Worm (Caenorhabditis elegans) whole organism, L3 larva: ENCODE measurements around the gene ZK6.6.

Experiments
- R02D3.7 ChIP-seq: fragments of 150-350 bp; optimal IDR thresholded peaks from 2 replicates; lab custom pipeline; 2014; ENCODE audit warnings: missing biosample characterization, missing genetic modification characterization
- ZK546.5 ChIP-seq: sonication (generic microtip); optimal IDR thresholded peaks from 2 replicates; lab custom pipeline; 2017; ENCODE audit warnings: missing biosample characterization, missing genetic modification characterization
- ama-1 ChIP-seq: fragments of 150-350 bp; optimal IDR thresholded peaks from 2 replicates; lab custom pipeline; 2018
- ceh-16 ChIP-seq: sonication (generic microtip); optimal IDR thresholded peaks from 2 replicates; lab custom pipeline; 2017; ENCODE audit warnings: missing biosample characterization, missing genetic modification characterization
- ceh-82 ChIP-seq: fragments of 150-350 bp; optimal IDR thresholded peaks from 2 replicates; lab custom pipeline; 2014; ENCODE audit warnings: missing biosample characterization, missing genetic modification characterization
- daf-12 ChIP-seq: fragments of 150-350 bp; optimal IDR thresholded peaks from 2 replicates; lab custom pipeline; 2014; ENCODE audit warnings: missing biosample characterization, missing genetic modification reagents, missing genetic modification characterization
- egl-27 ChIP-seq: sonication (generic microtip); optimal IDR thresholded peaks from 4 replicates; lab custom pipeline; 2017; ENCODE audit warnings: missing biosample characterization, missing genetic modification reagents, missing genetic modification characterization
- egl-5 ChIP-seq: fragments of 150-350 bp; optimal IDR thresholded peaks from 2 replicates; lab custom pipeline; 2017; ENCODE audit warnings: missing biosample characterization, missing genetic modification reagents, missing genetic modification characterization, inconsistent platforms
- eor-1 ChIP-seq, 2 experiments: fragments of 150-350 bp; optimal IDR thresholded peaks; 2 replicates each; lab custom pipeline; 2014 to 2018; ENCODE audit warnings: missing biosample characterization in 2 of 2, missing genetic modification characterization in 2 of 2
- fkh-10 ChIP-seq: sonication (generic microtip); optimal IDR thresholded peaks from 2 replicates; lab custom pipeline; 2017; ENCODE audit warnings: missing biosample characterization, missing genetic modification reagents, missing genetic modification characterization
- lin-39 ChIP-seq: fragments of 150-350 bp; optimal IDR thresholded peaks from 2 replicates; lab custom pipeline; 2018; ENCODE audit warnings: missing biosample characterization, missing genetic modification reagents, missing genetic modification characterization
- mdl-1 ChIP-seq: fragments of 150-350 bp; optimal IDR thresholded peaks from 2 replicates; lab custom pipeline; 2014; ENCODE audit warnings: missing biosample characterization, missing genetic modification characterization
- mml-1 ChIP-seq: fragments of 150-350 bp; sonication (generic microtip); optimal IDR thresholded peaks from 3 replicates; lab custom pipeline; 2014; ENCODE audit warnings: missing biosample characterization, missing genetic modification characterization
- nhr-43 ChIP-seq: sonication (generic microtip); optimal IDR thresholded peaks from 2 replicates; lab custom pipeline; 2016; ENCODE audit warnings: mild to moderate bottlenecking, missing genetic modification characterization, missing compliant biosample characterization; ENCODE audit not compliant: poor library complexity, severe bottlenecking
- nhr-76 ChIP-seq: fragments of 150-350 bp; sonication (generic microtip); optimal IDR thresholded peaks from 5 replicates; lab custom pipeline; 2014; ENCODE audit warnings: missing biosample characterization, missing genetic modification characterization
- skn-1 ChIP-seq: fragments of 150-350 bp; optimal IDR thresholded peaks from 2 replicates; lab custom pipeline; 2014; ENCODE audit warnings: missing biosample characterization, missing genetic modification characterization
- snpc-4 ChIP-seq: fragments of 150-350 bp; optimal IDR thresholded peaks from 2 replicates; lab custom pipeline; 2014; ENCODE audit warnings: missing biosample characterization, missing genetic modification characterization
- tbx-2 ChIP-seq: sonication (generic microtip); optimal IDR thresholded peaks from 2 replicates; lab custom pipeline; 2016; ENCODE audit warnings: mild to moderate bottlenecking, missing genetic modification characterization, missing compliant biosample characterization
- unc-39 ChIP-seq: sonication (generic microtip); optimal IDR thresholded peaks from 4 replicates; lab custom pipeline; 2017; ENCODE audit warnings: missing biosample characterization, missing genetic modification characterization
- unc-62 ChIP-seq: fragments of 150-350 bp; sonication (generic microtip); optimal IDR thresholded peaks from 4 replicates; lab custom pipeline; 2014; ENCODE audit warnings: missing biosample characterization, missing genetic modification reagents, missing genetic modification characterization
- zag-1 ChIP-seq: fragments of 150-350 bp; optimal IDR thresholded peaks from 2 replicates; lab custom pipeline; 2014; ENCODE audit warnings: missing biosample characterization, missing genetic modification characterization
- ztf-11 ChIP-seq: fragments of 150-350 bp; optimal IDR thresholded peaks from 2 replicates; lab custom pipeline; 2014; ENCODE audit warnings: missing biosample characterization, missing genetic modification characterization

ZK6.6 gene

DNA sequence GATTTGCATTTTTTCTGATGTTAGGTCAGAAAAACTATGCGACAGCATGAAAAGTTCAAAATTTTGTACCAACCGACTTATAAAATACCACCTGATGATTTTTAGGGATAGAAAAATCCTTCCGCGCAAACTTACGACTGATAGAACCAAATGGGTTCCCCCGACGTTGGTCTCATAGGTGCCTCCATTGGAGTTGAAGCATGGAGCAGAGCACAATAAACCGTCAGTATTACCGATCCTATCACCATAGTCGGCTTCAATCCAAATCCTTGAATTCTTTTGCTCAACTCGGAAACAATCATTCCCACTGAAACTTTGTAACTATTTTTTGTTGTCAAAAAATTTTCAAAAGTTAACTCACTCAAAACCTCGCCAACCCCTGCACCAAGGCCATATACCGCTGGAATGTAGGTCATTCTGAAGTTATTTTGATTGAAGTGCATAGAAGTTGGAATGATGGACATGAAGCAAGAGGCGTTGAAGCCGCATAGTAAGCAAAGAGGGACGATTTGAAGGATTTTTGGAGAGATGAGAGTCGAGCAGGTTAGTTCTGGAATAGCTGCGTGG, 50.8 kb downstream of the ZK6.6 start:
- no peak for TF ChIP-seq nhr-43 (tag; lab: Kevin White, UChicago)
- no peak for TF ChIP-seq ceh-82 (tag; lab: Kevin White, UChicago)
- TF ChIP-seq tbx-2 (tag; lab: Kevin White, UChicago) = no peak
- no peak for TF ChIP-seq snpc-4 (tag; lab: Kevin White, UChicago)
- no peak for TF ChIP-seq skn-1
- TF ChIP-seq ama-1 (lab: Kevin White, UChicago) = no peak
- TF ChIP-seq ceh-16 (tag; lab: Kevin White, UChicago) = no peak
- no peak for TF ChIP-seq unc-39 (tag; lab: Kevin White, UChicago)
- TF ChIP-seq ZK546.5 (tag; lab: Kevin White, UChicago) = no peak
- no peak for TF ChIP-seq mml-1 (tag; lab: Kevin White, UChicago)
- no peak for TF ChIP-seq daf-12 (tag; lab: Kevin White, UChicago)
- no peak for TF ChIP-seq zag-1
- TF ChIP-seq eor-1 (tag; optimal IDR thresholded peaks at IDR 0.05; lab: Kevin White, UChicago) = no peak
- TF ChIP-seq R02D3.7 (tag; lab: Kevin White, UChicago) = no peak
- TF ChIP-seq lin-39 (tag; lab: Kevin White, UChicago) = no peak
- no peak for TF ChIP-seq mdl-1

DNA sequence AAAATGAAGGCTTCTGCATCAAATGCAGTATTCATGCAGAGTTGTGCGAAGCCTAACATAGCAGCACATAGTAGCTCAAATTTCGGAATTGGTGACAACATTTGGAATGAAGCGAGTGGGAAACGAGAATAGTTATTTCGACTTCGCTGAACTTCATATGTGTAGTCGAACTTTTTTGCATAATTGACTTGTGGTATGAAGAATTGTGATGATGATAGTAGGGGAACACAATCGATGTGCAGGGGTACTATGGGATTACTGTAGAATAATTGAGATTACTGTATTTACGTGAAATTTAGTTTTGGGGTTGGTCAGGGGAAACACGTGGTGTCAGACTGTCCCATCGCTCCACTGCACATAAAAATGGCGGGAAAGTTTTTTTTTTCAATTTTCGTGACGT, 52.4 kb downstream of the ZK6.6 start, which contains the start of gene B0554.7:
Gene B0554.7 (minus strand): TSS at position 101 of the 400 bp plus-strand sequence.
- no peak for TF ChIP-seq fkh-10 (GFP tag; lab: Kevin White, UChicago)
- no peak for TF ChIP-seq egl-27
- no peak for TF ChIP-seq ztf-11 (tag; lab: Kevin White, UChicago)
- TF ChIP-seq egl-5 (tag; lab: Kevin White, UChicago) = no peak
- no peak for TF ChIP-seq nhr-76 (tag; lab: Kevin White, UChicago)
- TF ChIP-seq unc-62 (GFP tag; lab: Kevin White, UChicago) = no peak
- TF ChIP-seq snpc-4 (tag; lab: Kevin White, UChicago) = no peak
